Fruit fly (Drosophila melanogaster) whole organism, larva: ENCODE results near the gene PhKgamma.
A peak's percentile ranks its signal among the peaks of the same experiment; 100 is the strongest.

ENCODE experiments used
- noc ChIP-seq: fragments of 200-800 bp; sonication (Bioruptor generic); optimal IDR thresholded peaks from 3 replicates; lab custom pipeline; 2019; ENCODE audit warnings: missing biosample characterization, mild to moderate bottlenecking, missing genetic modification characterization, moderate library complexity

The PhKgamma gene

dm6 chrX:11685918-11686640 lies 8.9 kb upstream of the PhKgamma start:
- peak; percentile 66 for TF ChIP-seq noc (tag; lab: Kevin White, UChicago)

DNA sequence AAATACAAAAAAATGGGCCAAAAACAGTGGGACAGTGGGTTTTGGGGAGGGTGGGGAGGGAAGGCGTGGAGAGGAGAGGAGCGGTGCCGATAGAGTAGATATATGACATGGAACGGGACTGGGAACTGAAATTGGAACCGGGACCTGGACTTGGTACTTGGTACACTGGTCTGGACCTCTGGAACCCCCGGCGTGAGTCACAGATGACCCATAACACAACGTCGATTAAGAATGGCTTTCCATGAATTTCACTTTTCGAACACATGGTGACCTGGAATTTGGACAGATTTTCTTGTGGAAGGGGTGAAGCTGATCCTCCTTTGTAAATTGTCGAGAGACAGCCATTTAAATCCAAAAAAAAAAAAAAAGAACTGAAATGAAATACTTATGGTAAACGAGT lies 8.3 kb upstream of the PhKgamma start:
- no peak for TF ChIP-seq noc (tag; lab: Kevin White, UChicago)

DNA sequence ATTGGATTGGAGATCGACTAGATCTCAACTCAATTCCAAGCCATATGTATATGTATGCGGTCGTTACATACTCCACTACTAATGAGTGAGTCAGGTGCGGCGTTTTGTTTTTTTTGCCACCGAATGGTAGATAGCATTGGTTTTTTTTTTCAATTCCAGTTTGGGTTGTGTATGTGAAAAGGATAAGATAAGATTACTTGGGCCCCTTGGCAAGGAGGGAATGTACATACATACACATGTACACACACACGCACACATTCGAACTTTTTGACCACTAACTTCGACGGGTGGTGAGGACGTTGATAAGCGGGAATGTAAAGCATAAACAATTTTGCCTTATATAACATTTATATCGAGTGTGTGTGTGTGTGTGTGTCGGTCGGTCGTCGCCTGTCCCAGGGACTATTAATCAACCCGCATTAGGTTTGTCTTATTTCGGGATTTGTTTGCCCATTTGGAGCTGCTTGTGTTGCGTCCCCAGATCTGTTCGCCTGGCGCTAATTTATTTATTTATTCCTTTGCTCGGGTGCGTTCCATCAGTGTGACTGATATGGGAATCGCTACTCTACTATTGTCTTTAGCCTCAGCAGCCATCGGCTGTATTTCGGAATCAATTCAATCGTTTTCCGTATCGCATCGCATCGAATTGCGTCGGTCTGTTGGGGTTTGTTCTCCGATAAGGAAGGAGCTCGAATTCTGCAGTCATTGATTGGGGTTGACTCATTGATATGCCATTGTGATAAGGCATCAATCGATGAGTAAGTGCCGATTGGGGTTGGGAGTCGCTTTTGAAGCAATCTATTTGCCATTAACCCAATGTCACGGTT lies 7.1 kb upstream of the PhKgamma start:
- TF ChIP-seq noc (tag; lab: Kevin White, UChicago), result no peak

DNA sequence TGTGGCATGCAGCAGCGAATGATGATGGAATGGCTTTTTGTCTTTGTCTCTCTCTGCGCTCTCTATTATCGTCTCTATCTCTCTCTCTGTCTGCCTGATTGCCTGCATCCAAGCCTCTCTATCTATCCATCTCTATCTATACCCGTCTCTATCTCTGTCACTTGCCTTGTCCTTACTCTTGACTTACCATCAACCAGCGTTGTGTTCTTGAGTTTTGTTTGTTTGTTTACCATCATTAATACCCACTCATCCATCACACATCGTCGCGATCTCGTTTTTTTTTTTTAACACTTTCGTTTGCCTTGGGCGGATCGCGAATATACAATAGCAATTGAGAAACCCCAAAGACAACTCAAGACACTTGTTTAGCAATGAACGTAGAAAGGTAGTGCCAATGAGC lies 5.3 kb upstream of the PhKgamma start:
- TF ChIP-seq noc (tag; lab: Kevin White, UChicago), result no peak

- TF ChIP-seq noc (tag; lab: Kevin White, UChicago), result no peak
These were observed 910 bp downstream of the PhKgamma start for dm6 chrX:11695883-11696211.

DNA sequence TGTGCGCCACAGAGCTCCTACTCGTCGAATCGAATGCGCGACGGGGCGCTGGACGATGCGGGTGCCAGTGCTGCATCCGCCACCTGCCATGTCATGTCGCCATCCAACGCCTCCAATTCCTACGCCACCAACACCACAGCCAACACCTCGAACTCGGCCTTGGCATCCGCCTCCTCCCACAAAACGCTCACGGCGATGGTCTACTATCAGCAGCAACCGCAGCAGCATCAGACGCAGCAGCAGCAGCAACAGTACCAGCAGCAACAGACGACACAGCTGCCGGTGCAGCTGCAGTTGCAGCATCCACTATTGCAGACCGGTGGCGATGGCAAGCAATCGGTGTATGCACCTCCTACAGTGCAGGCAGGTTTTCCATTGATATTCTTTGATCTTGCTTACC lies 5.8 kb downstream of the PhKgamma start:
- TF ChIP-seq noc (tag; lab: Kevin White, UChicago), result no peak

- TF ChIP-seq noc (tag; lab: Kevin White, UChicago), result no peak
These were observed 10.1 kb downstream of the PhKgamma start, which contains the start of gene CG2444 for dm6 chrX:11704929-11705612. Gene CG2444, minus strand, starts transcription at chrX:11705300.

DNA sequence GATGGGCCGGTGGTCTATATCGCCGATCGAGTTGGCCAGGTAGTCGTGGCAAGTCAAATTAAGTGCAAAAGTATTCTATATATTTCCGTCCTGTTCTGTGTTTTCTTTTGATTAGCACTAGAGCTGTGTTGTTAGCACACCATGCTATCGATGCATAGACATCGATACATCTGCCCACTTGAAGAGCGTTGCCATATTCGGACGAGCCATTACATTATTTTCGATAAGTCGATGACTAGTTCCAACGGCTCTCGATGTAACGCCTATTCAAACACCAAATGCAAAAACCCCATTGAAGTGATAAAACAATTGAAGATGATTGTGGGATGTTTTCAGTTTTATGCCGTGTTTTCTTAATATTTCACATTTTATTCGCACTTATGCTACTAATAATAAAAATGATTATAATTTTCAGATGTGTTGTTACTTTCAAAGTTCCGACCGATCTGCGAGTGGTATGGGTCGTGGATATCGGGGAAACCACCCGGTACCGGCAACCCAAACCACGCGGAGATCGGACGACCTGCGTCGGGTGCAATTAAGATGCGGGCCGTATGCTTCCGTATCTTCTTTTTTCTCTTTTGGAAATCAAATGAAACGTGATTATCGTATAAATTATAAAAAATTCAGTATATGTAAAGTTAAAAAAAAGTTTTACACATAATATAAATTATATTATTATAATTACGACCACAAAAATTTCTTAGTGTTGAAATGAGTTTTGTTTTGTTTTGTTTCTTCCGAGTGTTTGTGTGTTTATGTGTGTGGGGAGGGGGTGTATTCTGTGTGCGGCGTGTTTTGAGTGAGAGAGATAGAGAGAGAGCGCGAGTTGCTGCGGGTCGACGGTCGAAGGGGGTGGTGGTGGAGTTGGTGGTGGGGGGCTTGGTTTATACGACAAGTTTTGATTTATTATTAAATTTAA lies 15.1 kb downstream of the PhKgamma start, which contains the start of gene FucT6:
FucT6 (minus strand) TSS at position 153 of the 922 bp plus-strand sequence.
- TF ChIP-seq noc (tag; lab: Kevin White, UChicago), result no peak

DNA sequence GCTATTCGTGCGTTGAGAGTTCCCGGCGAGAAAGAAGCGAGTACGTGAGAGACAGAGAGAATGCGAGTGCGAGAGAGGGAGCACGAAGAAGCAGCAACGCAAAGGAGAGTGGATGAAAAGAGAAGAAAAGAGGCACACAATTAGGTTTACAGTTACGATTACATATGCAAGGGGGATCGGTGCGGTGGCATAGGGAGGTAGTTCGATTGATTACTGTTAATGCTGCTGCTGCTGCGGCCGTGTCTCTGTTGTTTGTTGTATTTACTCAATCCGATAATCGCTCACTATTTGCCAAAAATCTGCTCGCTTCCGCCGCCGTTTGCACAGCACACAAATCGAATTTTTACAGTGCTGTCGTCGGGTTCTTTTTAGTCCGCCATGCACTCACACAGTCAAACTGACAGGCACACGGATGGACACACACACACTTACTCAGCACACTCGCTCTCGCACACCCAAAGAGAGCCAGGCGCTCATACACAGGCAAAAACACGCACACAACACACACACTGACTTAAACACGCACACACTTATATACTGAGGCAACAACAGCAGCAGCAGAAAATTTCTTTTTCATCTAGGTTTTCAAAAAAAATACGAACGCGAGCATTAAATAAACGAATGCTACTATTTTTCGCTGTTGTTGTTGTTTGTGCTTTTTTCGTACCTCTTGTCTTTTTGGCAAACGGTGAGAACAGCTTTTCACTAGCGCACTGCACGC lies 19.0 kb downstream of the PhKgamma start:
- TF ChIP-seq noc (tag; lab: Kevin White, UChicago), result peak; percentile 2

DNA sequence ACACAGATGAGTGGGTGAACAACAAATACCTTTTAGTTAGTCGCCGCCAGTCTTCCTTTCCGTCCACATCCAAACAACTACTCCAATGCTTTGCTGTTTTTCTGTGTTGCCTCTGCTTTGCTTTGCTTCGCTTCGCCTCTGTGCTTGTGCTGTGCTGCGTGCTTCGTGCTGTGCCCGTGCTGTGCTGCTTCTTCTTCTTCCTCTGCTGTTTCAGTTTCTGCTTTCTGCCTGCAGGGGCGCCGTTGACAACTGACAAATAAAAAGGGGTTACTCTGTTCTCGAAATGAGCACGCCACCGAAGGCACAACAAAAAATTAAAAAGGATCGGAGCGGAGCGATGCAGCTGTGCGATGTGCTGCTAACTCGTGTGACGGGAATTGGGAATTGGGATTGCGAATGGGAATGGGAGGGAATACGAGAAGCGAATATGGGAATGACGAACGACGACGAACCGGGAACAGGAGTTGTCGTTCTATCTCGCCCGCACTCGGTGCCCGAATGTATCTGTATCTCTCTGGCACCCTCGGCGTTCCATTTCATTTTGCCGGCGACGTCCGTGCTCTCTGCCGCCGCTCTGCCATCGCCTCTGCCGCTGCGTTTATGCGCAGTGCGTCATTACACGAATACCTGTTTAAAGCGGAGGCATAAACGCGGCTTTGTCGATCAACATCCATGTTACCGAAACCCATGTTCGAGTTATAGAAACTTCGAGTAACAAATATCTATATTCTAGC lies 19.8 kb downstream of the PhKgamma start:
- peak; percentile 29 for TF ChIP-seq noc (tag; lab: Kevin White, UChicago)

dm6 chrX:11715263-11715659 lies 20.3 kb downstream of the PhKgamma start, which contains the start of gene Amun:
Gene Amun, minus strand, starts transcription at chrX:11715565.
- TF ChIP-seq noc (tag; lab: Kevin White, UChicago), result no peak

DNA sequence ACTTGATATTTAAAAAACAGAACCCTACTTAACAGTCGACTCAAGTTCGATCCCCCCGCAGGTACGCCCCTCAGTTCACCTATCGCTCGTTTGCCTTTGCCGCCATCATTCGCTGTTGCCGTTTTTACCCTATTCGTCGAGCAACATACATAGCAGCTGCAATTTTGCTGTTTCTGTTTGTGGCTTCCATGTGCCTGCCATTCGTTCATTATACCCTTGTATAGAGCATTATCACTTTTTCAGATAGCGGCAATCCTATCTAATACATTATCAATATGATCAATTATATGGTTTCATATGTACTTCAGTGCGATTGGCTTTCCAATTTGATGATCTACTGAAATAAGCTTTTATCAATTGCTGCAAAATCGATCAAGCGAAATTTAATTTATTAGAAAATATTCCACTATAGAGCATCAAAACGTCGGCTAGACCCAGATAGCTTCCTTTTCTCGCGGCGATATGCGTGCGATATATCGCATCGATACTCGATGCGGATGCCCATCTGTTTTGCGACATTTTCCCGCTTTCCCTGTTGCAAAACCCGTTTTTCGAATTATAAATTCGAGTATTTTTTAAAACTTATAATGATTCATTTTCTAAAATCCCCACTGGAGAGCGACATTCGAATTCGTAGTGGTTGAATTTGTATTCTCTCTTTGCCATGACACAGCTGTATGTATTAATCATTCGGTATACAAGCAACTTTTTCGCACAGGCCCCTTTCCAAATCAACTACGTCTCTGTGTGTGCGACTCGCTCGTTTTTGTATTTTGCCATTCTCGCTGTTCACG lies 21.2 kb downstream of the PhKgamma start:
- TF ChIP-seq noc (tag; lab: Kevin White, UChicago), result peak; percentile 91
